Fruit fly (Drosophila melanogaster): ENCODE measurements around the gene CG9628.

CG9628 gene

DNA sequence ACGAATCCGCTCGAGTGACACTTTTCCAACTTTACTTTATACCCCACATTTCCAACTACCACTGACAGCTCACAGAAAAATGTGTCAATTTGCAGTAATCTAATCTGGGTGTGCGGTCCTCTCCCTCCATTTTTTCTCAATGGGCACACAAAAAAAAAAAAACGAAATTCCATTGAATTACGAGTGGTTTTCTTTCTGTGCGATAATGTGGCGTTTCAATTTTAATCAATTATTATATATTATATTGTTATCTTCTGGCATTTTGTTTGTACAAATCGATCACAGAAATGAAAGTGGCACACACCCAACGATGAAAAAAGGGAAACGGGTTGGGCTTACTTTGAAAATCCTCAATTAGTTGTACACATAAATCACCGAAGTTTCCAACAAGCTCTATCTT is 27.8 kb downstream of the CG9628 start:
- no peak for TF ChIP-seq CG4318 (GFP tag; optimal IDR thresholded peaks at IDR 0.05)
- TF ChIP-seq lz (GFP tag; optimal IDR thresholded peaks at IDR 0.05) = no peak
- TF ChIP-seq vri (GFP tag; optimal IDR thresholded peaks at IDR 0.05) = peak; percentile 77
- TF ChIP-seq CG6854 (GFP tag; optimal IDR thresholded peaks at IDR 0.05) = no peak
- TF ChIP-seq Eip78C (GFP tag) = peak; percentile 33

DNA sequence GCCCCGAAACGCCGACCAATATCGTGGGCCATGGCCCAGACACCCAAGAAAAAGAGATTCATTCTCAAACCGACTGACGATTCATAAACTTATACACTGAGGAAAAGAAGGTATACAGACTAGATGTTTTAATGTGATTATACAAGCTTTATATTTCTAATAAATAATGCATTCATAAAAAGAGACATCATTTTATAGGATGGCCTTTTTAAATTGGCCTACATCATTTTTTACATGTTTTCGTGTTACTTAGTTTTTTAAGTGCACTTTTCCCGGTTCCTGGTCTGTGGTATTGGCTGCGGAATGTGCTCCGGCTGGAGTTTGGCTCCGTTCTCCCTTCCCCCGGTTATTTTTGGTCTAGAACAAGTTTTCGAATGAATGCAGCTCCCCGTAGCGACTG is 30.0 kb downstream of the CG9628 start:
- no peak for TF ChIP-seq Hr38 (GFP tag; optimal IDR thresholded peaks at IDR 0.05)
- peak; percentile 93 for TF ChIP-seq CG9139 (GFP tag; optimal IDR thresholded peaks at IDR 0.05)
- peak; percentile 89 for TF ChIP-seq Gug (GFP tag; IDR thresholded peaks at IDR 0.05)
- peak; percentile 94 for TF ChIP-seq fd59A (GFP tag; optimal IDR thresholded peaks at IDR 0.05)
- peak; percentile 81 for TF ChIP-seq Hr4 (GFP tag; optimal IDR thresholded peaks at IDR 0.05)
- peak; percentile 80 for TF ChIP-seq CG31627 (GFP tag; optimal IDR thresholded peaks at IDR 0.05)
- TF ChIP-seq topi (GFP tag; optimal IDR thresholded peaks at IDR 0.05) = peak; percentile 85
- TF ChIP-seq Ets21C (GFP tag; optimal IDR thresholded peaks at IDR 0.05) = peak; percentile 63
- peak; percentile 9 for TF ChIP-seq Blimp-1 (GFP tag; optimal IDR thresholded peaks at IDR 0.05)
- peak; percentile 41 for TF ChIP-seq fd85E (GFP tag; optimal IDR thresholded peaks at IDR 0.05)
- peak; percentile 83 for TF ChIP-seq Sox102F (GFP tag; optimal IDR thresholded peaks at IDR 0.05)
- peak; percentile 86 for TF ChIP-seq Met (GFP tag; optimal IDR thresholded peaks at IDR 0.05)
- peak; percentile 89 for TF ChIP-seq svp (GFP tag)
- TF ChIP-seq CG6808 (GFP tag; optimal IDR thresholded peaks at IDR 0.05) = peak; percentile 96
- TF ChIP-seq CG11762 (GFP tag; optimal IDR thresholded peaks at IDR 0.05; ENCODE audit: insufficient read depth) = peak; percentile 86
- peak; percentile 97 for TF ChIP-seq CG6163 (GFP tag; IDR thresholded peaks at IDR 0.05)
- peak; percentile 98 for TF ChIP-seq Eip78C (GFP tag)
- peak; percentile 95 for TF ChIP-seq spab (GFP tag; optimal IDR thresholded peaks at IDR 0.05)
- peak; percentile 54 for TF ChIP-seq CG11294 (GFP tag; IDR thresholded peaks at IDR 0.05)
- peak; percentile 56 for TF ChIP-seq CG11902 (GFP tag; optimal IDR thresholded peaks at IDR 0.05)
- peak; percentile 80 for TF ChIP-seq CG4318 (GFP tag; optimal IDR thresholded peaks at IDR 0.05)
- no peak for TF ChIP-seq fkh (GFP tag; optimal IDR thresholded peaks at IDR 0.05)
- TF ChIP-seq achi (GFP tag; optimal IDR thresholded peaks at IDR 0.05) = peak; percentile 93
- peak; percentile 86 for TF ChIP-seq CG6276 (GFP tag; optimal IDR thresholded peaks at IDR 0.05)
- TF ChIP-seq CG8119 (GFP tag; IDR thresholded peaks at IDR 0.05) = peak; percentile 93
- TF ChIP-seq CG3032 (tag; optimal IDR thresholded peaks at IDR 0.05) = peak; percentile 96
- TF ChIP-seq cyc (GFP tag; optimal IDR thresholded peaks at IDR 0.05) = peak; percentile 82
- peak; percentile 36 for TF ChIP-seq dac (GFP tag; optimal IDR thresholded peaks at IDR 0.05)
- peak; percentile 81 for TF ChIP-seq Hr39 (GFP tag; optimal IDR thresholded peaks at IDR 0.05)
- TF ChIP-seq CG7368 (GFP tag; optimal IDR thresholded peaks at IDR 0.05) = peak; percentile 77
- peak; percentile 90 for TF ChIP-seq net (GFP tag; optimal IDR thresholded peaks at IDR 0.05)
- peak; percentile 87 for TF ChIP-seq esn (GFP tag; optimal IDR thresholded peaks at IDR 0.05)
- peak; percentile 83 for TF ChIP-seq CG8632 (GFP tag; optimal IDR thresholded peaks at IDR 0.05)
- TF ChIP-seq dsx (GFP tag; optimal IDR thresholded peaks at IDR 0.05; ENCODE audit: poor library complexity, severe bottlenecking) = peak; percentile 96
- peak; percentile 80 for TF ChIP-seq Smox (GFP tag; optimal IDR thresholded peaks at IDR 0.05)
- TF ChIP-seq CG10669 (GFP tag; optimal IDR thresholded peaks at IDR 0.05) = peak; percentile 93
- peak; percentile 91 to 94 for TF ChIP-seq salr (GFP tag; optimal IDR thresholded peaks at IDR 0.05)
- peak; percentile 96 for TF ChIP-seq Eip75B (GFP tag; optimal IDR thresholded peaks at IDR 0.05)
- peak; percentile 92 for TF ChIP-seq acj6 (GFP tag; optimal IDR thresholded peaks at IDR 0.05)
- TF ChIP-seq CG3919 (GFP tag; optimal IDR thresholded peaks at IDR 0.05) = peak; percentile 94
- TF ChIP-seq CG10631 (GFP tag; optimal IDR thresholded peaks at IDR 0.05) = peak; percentile 96
- peak; percentile 87 for TF ChIP-seq CG6792 (GFP tag; optimal IDR thresholded peaks at IDR 0.05)
- TF ChIP-seq Ets96B (tag; optimal IDR thresholded peaks at IDR 0.05) = peak; percentile 97
- TF ChIP-seq eg (GFP tag; IDR thresholded peaks at IDR 0.05) = peak; percentile 86
- peak; percentile 91 for TF ChIP-seq pdm3 (GFP tag; optimal IDR thresholded peaks at IDR 0.05)
- peak; percentile 93 for TF ChIP-seq Lpt (GFP tag; optimal IDR thresholded peaks at IDR 0.05)
- peak; percentile 83 for TF ChIP-seq CG34406 (GFP tag; optimal IDR thresholded peaks at IDR 0.05)
- TF ChIP-seq Sox14 (GFP tag; optimal IDR thresholded peaks at IDR 0.05) = peak; percentile 95

Data from whole organism, prepupa.